Worm (Caenorhabditis elegans) whole organism, L4 larva: ENCODE data around the gene ints-5.
A peak's percentile ranks its signal among the peaks of the same experiment; 100 is the strongest.

ENCODE experiments used
- D1046.2 ChIP-seq: fragments of 200-800 bp; sonication (Bioruptor generic); IDR thresholded peaks from 2 replicates; pipeline ENCODE4 v1.3.6; 2022; ENCODE audit warnings: missing genetic modification characterization, missing compliant biosample characterization
- F26F4.8 ChIP-seq: fragments of 200-800 bp; sonication (Bioruptor generic); conservative IDR thresholded peaks from 2 replicates; pipeline ENCODE4 v1.3.6; 2022; ENCODE audit warnings: missing genetic modification characterization, missing compliant biosample characterization
- R02D3.7 ChIP-seq: fragments of 150-350 bp; sonication (generic microtip); optimal IDR thresholded peaks from 3 replicates; lab custom pipeline; 2014; ENCODE audit warnings: missing biosample characterization, missing genetic modification characterization
- T26A8.4 ChIP-seq: fragments of 200-800 bp; sonication (Bioruptor generic); IDR thresholded peaks from 2 replicates; pipeline ENCODE4 v1.3.6; 2022; ENCODE audit warnings: missing genetic modification characterization, missing compliant biosample characterization
- Y105C5A.15 ChIP-seq: fragments of 200-800 bp; sonication (Bioruptor generic); IDR thresholded peaks from 2 replicates; pipeline ENCODE4 v1.3.6; 2022; ENCODE audit warnings: missing genetic modification characterization, missing compliant biosample characterization
- Y75B8A.6 ChIP-seq: fragments of 200-800 bp; sonication (Bioruptor generic); IDR thresholded peaks from 2 replicates; pipeline ENCODE4 v1.3.6; 2022; ENCODE audit warnings: missing genetic modification reagents, missing genetic modification characterization, missing compliant biosample characterization
- ama-1 ChIP-seq: fragments of 150-350 bp; optimal IDR thresholded peaks from 2 replicates; lab custom pipeline; 2014; ENCODE audit warnings: inconsistent platforms, mixed read lengths
- attf-4 ChIP-seq: sonication (generic microtip); optimal IDR thresholded peaks from 3 replicates; lab custom pipeline; 2017; ENCODE audit warnings: missing biosample characterization, missing genetic modification characterization
- ceh-20 ChIP-seq: fragments of 200-800 bp; sonication (Bioruptor generic); IDR thresholded peaks from 2 replicates; pipeline ENCODE4 v1.3.6; 2022; ENCODE audit warnings: missing genetic modification reagents, missing genetic modification characterization, missing compliant biosample characterization
- ceh-44 ChIP-seq: fragments of 200-800 bp; sonication (Bioruptor generic); IDR thresholded peaks from 2 replicates; pipeline ENCODE4 v1.3.6; 2022; ENCODE audit warnings: missing genetic modification reagents, missing genetic modification characterization, missing compliant biosample characterization
- ces-1 ChIP-seq: fragments of 150-350 bp; sonication (generic microtip); optimal IDR thresholded peaks from 4 replicates; lab custom pipeline; 2014; ENCODE audit warnings: missing biosample characterization, missing genetic modification reagents, missing genetic modification characterization
- cey-2 ChIP-seq: sonication (generic microtip); optimal IDR thresholded peaks from 3 replicates; lab custom pipeline; 2017; ENCODE audit warnings: missing genetic modification characterization, mild to moderate bottlenecking, missing compliant biosample characterization, antibody characterized with exemption, borderline replicate concordance; ENCODE audit not compliant: insufficient read depth
- ctbp-1 ChIP-seq: fragments of 200-800 bp; sonication (Bioruptor generic); IDR thresholded peaks from 2 replicates; pipeline ENCODE4 v1.3.6; 2022; ENCODE audit warnings: missing genetic modification reagents, missing genetic modification characterization, missing compliant biosample characterization
- daf-16 ChIP-seq, 3 experiments: sonication (generic microtip); optimal IDR thresholded peaks; 2 replicates each; lab custom pipeline; 2016 to 2017; ENCODE audit warnings: missing genetic modification characterization in 3 of 3, missing genetic modification reagents in 3 of 3, mild to moderate bottlenecking in 2 of 3, missing compliant biosample characterization in 2 of 3, missing biosample characterization in 1 of 3, moderate library complexity in 1 of 3
- dpl-1 ChIP-seq: fragments of 150-350 bp; optimal IDR thresholded peaks from 2 replicates; lab custom pipeline; 2014; ENCODE audit warnings: missing biosample characterization, missing genetic modification reagents, missing genetic modification characterization
- egl-27 ChIP-seq: sonication (generic microtip); optimal IDR thresholded peaks from 3 replicates; lab custom pipeline; 2017; ENCODE audit warnings: missing biosample characterization, missing genetic modification reagents, missing genetic modification characterization
- egl-43 ChIP-seq: fragments of 200-800 bp; sonication (Bioruptor generic); IDR thresholded peaks from 2 replicates; pipeline ENCODE4 v1.3.6; 2022; ENCODE audit warnings: missing genetic modification reagents, missing genetic modification characterization, missing compliant biosample characterization
- gei-8 ChIP-seq: fragments of 200-800 bp; sonication (Bioruptor generic); optimal IDR thresholded peaks from 2 replicates; lab custom pipeline; 2018; ENCODE audit warnings: mild to moderate bottlenecking, missing genetic modification characterization, missing compliant biosample characterization
- lsy-2 ChIP-seq, 2 experiments: fragments of 150-350 bp in 1 of 2; sonication (generic microtip) in 1 of 2; optimal IDR thresholded peaks; 2 replicates each; lab custom pipeline; 2014 to 2017; ENCODE audit warnings: missing biosample characterization in 2 of 2, missing genetic modification characterization in 2 of 2
- madf-5 ChIP-seq, 2 experiments: fragments of 200-800 bp; sonication (Bioruptor generic); IDR thresholded peaks; 2 replicates each; pipeline ENCODE4 v1.3.6; 2022; ENCODE audit warnings: missing compliant biosample characterization in 2 of 2, missing genetic modification characterization in 2 of 2
- madf-9 ChIP-seq: fragments of 200-800 bp; sonication (Bioruptor generic); conservative IDR thresholded peaks from 2 replicates; pipeline ENCODE4 v1.3.6; 2022; ENCODE audit warnings: missing genetic modification reagents, missing genetic modification characterization, missing compliant biosample characterization
- mdl-1 ChIP-seq, 2 experiments: fragments of 150-350 bp in 1 of 2; sonication (generic microtip) in 1 of 2; optimal IDR thresholded peaks; 2 replicates each; lab custom pipeline; 2014 to 2017; ENCODE audit warnings: missing biosample characterization in 2 of 2, missing genetic modification characterization in 2 of 2
- mes-2 ChIP-seq: sonication (generic microtip); optimal IDR thresholded peaks from 2 replicates; lab custom pipeline; 2016; ENCODE audit warnings: missing genotype, mild to moderate bottlenecking, missing genetic modification characterization, missing compliant biosample characterization; ENCODE audit not compliant: poor library complexity, severe bottlenecking
- nhr-102 ChIP-seq: sonication (generic microtip); optimal IDR thresholded peaks from 2 replicates; lab custom pipeline; 2016; ENCODE audit warnings: mild to moderate bottlenecking, missing genetic modification characterization, moderate library complexity, missing compliant biosample characterization
- nhr-11 ChIP-seq: fragments of 150-350 bp; optimal IDR thresholded peaks from 2 replicates; lab custom pipeline; 2014; ENCODE audit warnings: missing biosample characterization, missing genetic modification characterization
- nhr-237 ChIP-seq: sonication (generic microtip); optimal IDR thresholded peaks from 2 replicates; lab custom pipeline; 2017; ENCODE audit warnings: missing biosample characterization, missing genetic modification characterization
- nhr-28 ChIP-seq: fragments of 150-350 bp; optimal IDR thresholded peaks from 2 replicates; lab custom pipeline; 2014; ENCODE audit warnings: missing biosample characterization, missing genetic modification characterization
- nhr-6 ChIP-seq: fragments of 150-350 bp; optimal IDR thresholded peaks from 2 replicates; lab custom pipeline; 2014; ENCODE audit warnings: missing biosample characterization, missing genetic modification characterization
- pha-4 ChIP-seq, 2 experiments: fragments of 150-350 bp in 1 of 2; fragments of 200-800 bp in 1 of 2; sonication (Bioruptor generic) in 1 of 2; IDR thresholded peaks in 1 of 2; optimal IDR thresholded peaks in 1 of 2; 2 replicates each; pipeline versions ENCODE4 v1.3.6 to Lab custom; 2014 to 2022; ENCODE audit warnings: missing genetic modification characterization in 2 of 2, missing genetic modification reagents in 2 of 2, missing biosample characterization in 1 of 2, missing compliant biosample characterization in 1 of 2
- pqm-1 ChIP-seq: sonication (generic microtip); optimal IDR thresholded peaks from 2 replicates; lab custom pipeline; 2017; ENCODE audit warnings: missing biosample characterization, missing genetic modification characterization
- set-16 ChIP-seq: fragments of 200-800 bp; sonication (Bioruptor generic); IDR thresholded peaks from 2 replicates; pipeline ENCODE4 v1.3.6; 2022; ENCODE audit warnings: missing genetic modification reagents, missing genetic modification characterization, missing compliant biosample characterization
- skn-1 ChIP-seq: fragments of 150-350 bp; optimal IDR thresholded peaks from 2 replicates; lab custom pipeline; 2014; ENCODE audit warnings: missing biosample characterization, missing genetic modification characterization
- snpc-1.2 ChIP-seq: fragments of 200-800 bp; sonication (Bioruptor generic); IDR thresholded peaks from 2 replicates; pipeline ENCODE4 v1.3.6; 2022; ENCODE audit warnings: missing genetic modification reagents, missing genetic modification characterization, missing compliant biosample characterization
- spr-1 ChIP-seq: sonication (generic microtip); optimal IDR thresholded peaks from 2 replicates; lab custom pipeline; 2016; ENCODE audit warnings: mild to moderate bottlenecking, missing genetic modification characterization, missing compliant biosample characterization
- tag-97 ChIP-seq: fragments of 200-800 bp; sonication (Bioruptor generic); IDR thresholded peaks from 2 replicates; pipeline ENCODE4 v1.3.6; 2022; ENCODE audit warnings: missing genetic modification characterization, missing compliant biosample characterization
- tra-1 ChIP-seq: fragments of 200-800 bp; sonication (Bioruptor generic); IDR thresholded peaks from 2 replicates; pipeline ENCODE4 v1.3.6; 2022; ENCODE audit warnings: missing genetic modification reagents, missing genetic modification characterization, missing compliant biosample characterization
- unc-39 ChIP-seq: sonication (generic microtip); optimal IDR thresholded peaks from 2 replicates; lab custom pipeline; 2017; ENCODE audit warnings: missing biosample characterization, missing genetic modification characterization
- zfp-2 ChIP-seq: sonication (generic microtip); optimal IDR thresholded peaks from 2 replicates; lab custom pipeline; 2016; ENCODE audit warnings: mild to moderate bottlenecking, missing genetic modification characterization, missing compliant biosample characterization
- zfp-3 ChIP-seq: fragments of 200-800 bp; sonication (Bioruptor generic); conservative IDR thresholded peaks from 2 replicates; pipeline ENCODE4 v1.3.6; 2022; ENCODE audit warnings: missing genetic modification reagents, missing genetic modification characterization, missing compliant biosample characterization
- zip-11 ChIP-seq: fragments of 200-800 bp; sonication (Bioruptor generic); IDR thresholded peaks from 2 replicates; pipeline ENCODE4 v1.3.6; 2022; ENCODE audit warnings: missing genetic modification characterization, missing compliant biosample characterization
- ztf-7 ChIP-seq: fragments of 150-350 bp; optimal IDR thresholded peaks from 2 replicates; lab custom pipeline; 2014; ENCODE audit warnings: missing biosample characterization, missing genetic modification characterization

The ints-5 gene

ce11 chrV:18533606-18534005 lies at the start of gene ints-5 (continued):
- TF ChIP-seq nhr-28 (peak; percentile 32), pha-4 (GFP tag; IDR thresholded peaks at IDR 0.05; lab: Robert Waterston, UW) (no peak), pha-4 (tag; optimal IDR thresholded peaks at IDR 0.05; lab: Kevin White, UChicago) (no peak), F26F4.8 (GFP tag; lab: Robert Waterston, UW) (no peak), unc-39 (tag; lab: Kevin White, UChicago) (no peak), nhr-102 (no peak), zfp-3 (no peak), set-16 (GFP tag; lab: Robert Waterston, UW) (no peak), Y105C5A.15 (GFP tag; lab: Robert Waterston, UW) (no peak), madf-5 (GFP tag; IDR thresholded peaks at IDR 0.05; lab: Robert Waterston, UW) (no peak), nhr-11 (tag; lab: Kevin White, UChicago) (no peak), gei-8 (no peak), ztf-7 (tag; lab: Kevin White, UChicago) (no peak), dpl-1 (GFP tag; lab: Kevin White, UChicago) (peak; percentile 55), attf-4 (tag; lab: Kevin White, UChicago) (no peak), madf-9 (GFP tag; lab: Robert Waterston, UW) (no peak), ctbp-1 (GFP tag; lab: Robert Waterston, UW) (no peak), D1046.2 (GFP tag; lab: Robert Waterston, UW) (no peak), mdl-1 (tag; optimal IDR thresholded peaks at IDR 0.05; lab: Kevin White, UChicago) (no peak), egl-27 (tag; lab: Kevin White, UChicago) (no peak), zip-11 (GFP tag; lab: Robert Waterston, UW) (no peak), tra-1 (GFP tag; lab: Robert Waterston, UW) (no peak), daf-16 (GFP tag; optimal IDR thresholded peaks at IDR 0.05; lab: Kevin White, UChicago) (no peak), daf-16 (tag; optimal IDR thresholded peaks at IDR 0.05; lab: Kevin White, UChicago) (peak; percentile 11), ceh-44 (GFP tag; lab: Robert Waterston, UW) (no peak), Y75B8A.6 (GFP tag; lab: Robert Waterston, UW) (no peak), zfp-2 (tag; lab: Kevin White, UChicago) (no peak), lsy-2 (tag; optimal IDR thresholded peaks at IDR 0.05; lab: Kevin White, UChicago) (peak in 1 of 2 experiments; percentile 68), nhr-6 (no peak), cey-2 (no peak), nhr-237 (tag; lab: Kevin White, UChicago) (no peak), tag-97 (GFP tag; lab: Robert Waterston, UW) (no peak), T26A8.4 (GFP tag; lab: Robert Waterston, UW) (no peak), mes-2 (tag; lab: Kevin White, UChicago) (peak; percentile 61), R02D3.7 (tag; lab: Kevin White, UChicago) (peak; percentile 55), egl-43 (GFP tag; lab: Robert Waterston, UW) (no peak), ces-1 (GFP tag; lab: Kevin White, UChicago) (no peak), snpc-1.2 (GFP tag; lab: Robert Waterston, UW) (no peak)

- no peak for TF ChIP-seq dpl-1 (GFP tag; lab: Kevin White, UChicago)
- TF ChIP-seq pqm-1 (tag; lab: Kevin White, UChicago) = no peak
- no peak for TF ChIP-seq cey-2
- no peak for TF ChIP-seq ceh-20 (GFP tag; lab: Robert Waterston, UW)
- no peak for TF ChIP-seq ama-1 (lab: Kevin White, UChicago)
- no peak for TF ChIP-seq skn-1
- no peak for TF ChIP-seq spr-1 (tag; lab: Kevin White, UChicago)
Observed at ce11 chrV:18487158-18487557, 46.6 kb upstream of the ints-5 start, which contains the start of gene Y51A2D.18. Y51A2D.18 (minus strand) TSS chrV:18487258.
